Worm (Caenorhabditis elegans): Measurements from ENCODE around the gene rabs-5.

- no peak for TF ChIP-seq T22C8.4 (GFP tag; IDR thresholded peaks at IDR 0.05)
- TF ChIP-seq klf-2 (GFP tag; conservative IDR thresholded peaks at IDR 0.05): no peak
- TF ChIP-seq med-1 (GFP tag; optimal IDR thresholded peaks at IDR 0.05; ENCODE audit: insufficient read depth): no peak
- no peak for TF ChIP-seq flt-1 (GFP tag; IDR thresholded peaks at IDR 0.05)
- TF ChIP-seq ref-1 (GFP tag; conservative IDR thresholded peaks at IDR 0.05): no peak
- TF ChIP-seq cog-1 (tag; optimal IDR thresholded peaks at IDR 0.05): no peak
- TF ChIP-seq ztf-29 (GFP tag; IDR thresholded peaks at IDR 0.05): no peak
- no peak for TF ChIP-seq ztf-23 (GFP tag; IDR thresholded peaks at IDR 0.05)
- no peak for TF ChIP-seq tab-1 (GFP tag; IDR thresholded peaks at IDR 0.05)
Measured at ce11 chrIV:8075516-8075915, 31.9 kb downstream of the rabs-5 start.

Measured in whole organism, midembryonic.